Worm (Caenorhabditis elegans): ENCODE measurements around the gene srd-31.

Gene srd-31

ce11 chrV:7590454-7590853 lies 44.1 kb downstream of the srd-31 start, which contains the start of gene C50E3.6:
Gene C50E3.6, minus strand, starts transcription at chrV:7590554.
- TF ChIP-seq ces-1 (GFP tag; optimal IDR thresholded peaks at IDR 0.05) (no peak), lsy-2 (tag; optimal IDR thresholded peaks at IDR 0.05) (no peak), flh-1 (GFP tag; optimal IDR thresholded peaks at IDR 0.05) (no peak), mep-1 (tag; optimal IDR thresholded peaks at IDR 0.05) (no peak), nhr-2 (tag; optimal IDR thresholded peaks at IDR 0.05) (no peak)

- peak; percentile 52 for TF ChIP-seq mep-1 (tag; optimal IDR thresholded peaks at IDR 0.05)
- no peak for TF ChIP-seq elt-1 (tag; optimal IDR thresholded peaks at IDR 0.05; ENCODE audit: borderline replicate concordance, insufficient read depth)
- TF ChIP-seq nhr-237 (tag; optimal IDR thresholded peaks at IDR 0.05), result no peak
- TF ChIP-seq lsy-2 (tag; optimal IDR thresholded peaks at IDR 0.05), result peak; percentile 5
- TF ChIP-seq flh-1 (GFP tag; optimal IDR thresholded peaks at IDR 0.05), result no peak
- TF ChIP-seq ces-1 (GFP tag; optimal IDR thresholded peaks at IDR 0.05), result peak; percentile 20
Measured at ce11 chrV:7587637-7588036, 46.9 kb downstream of the srd-31 start, which contains the start of the genes F19F10.11 and C50E3.5. Gene F19F10.11, minus strand, starts transcription at chrV:7587704. Gene C50E3.5, plus strand, starts transcription at chrV:7587996.

All from whole organism, mixed stage, embryonic.